Worm (Caenorhabditis elegans) whole organism, early embryonic: ENCODE data around the gene Y59E9AL.36.

Source experiments
- B0310.2 ChIP-seq: sonication (generic microtip); optimal IDR thresholded peaks from 2 replicates; lab custom pipeline; 2016; ENCODE audit warnings: mild to moderate bottlenecking, missing genetic modification characterization, missing compliant biosample characterization
- F13C5.2 ChIP-seq: sonication (generic microtip); optimal IDR thresholded peaks from 2 replicates; lab custom pipeline; 2017; ENCODE audit warnings: mild to moderate bottlenecking, missing genetic modification characterization, inconsistent platforms, missing compliant biosample characterization
- ama-1 ChIP-seq: fragments of 150-350 bp; optimal IDR thresholded peaks from 2 replicates; lab custom pipeline; 2014
- ceh-36 ChIP-seq: sonication (generic microtip); optimal IDR thresholded peaks from 2 replicates; lab custom pipeline; 2016; ENCODE audit warnings: missing genetic modification characterization, inconsistent platforms, missing compliant biosample characterization
- ets-7 ChIP-seq: sonication (generic microtip); optimal IDR thresholded peaks from 2 replicates; lab custom pipeline; 2016; ENCODE audit warnings: missing genotype, missing genetic modification characterization, missing compliant biosample characterization
- flt-1 ChIP-seq: fragments of 200-800 bp; sonication (Bioruptor generic); IDR thresholded peaks from 2 replicates; pipeline ENCODE4 v1.3.6; 2022; ENCODE audit warnings: missing genetic modification characterization, missing compliant biosample characterization
- scrt-1 ChIP-seq: fragments of 200-800 bp; sonication (Bioruptor generic); IDR thresholded peaks from 2 replicates; pipeline ENCODE4 v1.3.6; 2022; ENCODE audit warnings: missing genetic modification characterization, missing compliant biosample characterization
- sea-1 ChIP-seq: fragments of 200-800 bp; sonication (Bioruptor generic); conservative IDR thresholded peaks from 2 replicates; pipeline ENCODE4 v1.3.6; 2022; ENCODE audit warnings: missing genetic modification characterization, missing compliant biosample characterization
- tbx-37 ChIP-seq: fragments of 200-800 bp; sonication (Bioruptor generic); conservative IDR thresholded peaks from 2 replicates; pipeline ENCODE4 v1.3.6; 2022; ENCODE audit warnings: missing genetic modification reagents, missing genetic modification characterization, missing compliant biosample characterization

- TF ChIP-seq flt-1 (GFP tag; lab: Robert Waterston, UW) (no peak), B0310.2 (tag; lab: Kevin White, UChicago) (no peak), tbx-37 (no peak), sea-1 (GFP tag; lab: Robert Waterston, UW) (no peak), ets-7 (tag; lab: Kevin White, UChicago) (no peak), ceh-36 (tag; lab: Kevin White, UChicago) (no peak), ama-1 (lab: Kevin White, UChicago) (no peak), F13C5.2 (tag; lab: Kevin White, UChicago) (no peak), scrt-1 (no peak)
Observed at ce11 chrIV:5224238-5224637, 15.0 kb upstream of the Y59E9AL.36 start, which contains the start of gene Y59E9AL.8.
